Worm (Caenorhabditis elegans) whole organism, late embryonic: ENCODE data around the gene picd-1.

ENCODE experiments used
- K09A11.1 ChIP-seq: sonication (generic microtip); optimal IDR thresholded peaks from 2 replicates; lab custom pipeline; 2017; ENCODE audit warnings: antibody characterized with exemption, mild to moderate bottlenecking, missing genetic modification characterization, missing compliant biosample characterization; ENCODE audit not compliant: insufficient read depth
- ceh-2 ChIP-seq: sonication (generic microtip); optimal IDR thresholded peaks from 2 replicates; lab custom pipeline; 2016; ENCODE audit warnings: missing genotype, missing genetic modification characterization, missing compliant biosample characterization
- ceh-22 ChIP-seq: sonication (generic microtip); optimal IDR thresholded peaks from 2 replicates; lab custom pipeline; 2017; ENCODE audit warnings: missing biosample characterization, missing genetic modification characterization
- ceh-45 ChIP-seq: fragments of 200-800 bp; sonication (Bioruptor generic); IDR thresholded peaks from 2 replicates; pipeline ENCODE4 v1.3.6; 2022; ENCODE audit warnings: missing genetic modification reagents, missing genetic modification characterization, missing compliant biosample characterization
- ceh-6 ChIP-seq: fragments of 200-800 bp; sonication (Bioruptor generic); optimal IDR thresholded peaks from 2 replicates; lab custom pipeline; 2018; ENCODE audit warnings: mild to moderate bottlenecking, missing genetic modification characterization, missing compliant biosample characterization
- ceh-9 ChIP-seq: sonication (generic microtip); optimal IDR thresholded peaks from 2 replicates; lab custom pipeline; 2016; ENCODE audit warnings: mild to moderate bottlenecking, missing genetic modification characterization, inconsistent platforms, missing compliant biosample characterization
- che-1 ChIP-seq: sonication (generic microtip); optimal IDR thresholded peaks from 2 replicates; lab custom pipeline; 2016; ENCODE audit warnings: mild to moderate bottlenecking, missing genetic modification characterization, missing compliant biosample characterization
- dmd-4 ChIP-seq: sonication (generic microtip); optimal IDR thresholded peaks from 2 replicates; lab custom pipeline; 2016; ENCODE audit warnings: borderline replicate concordance, missing genetic modification characterization, missing compliant biosample characterization
- dve-1 ChIP-seq: sonication (generic microtip); optimal IDR thresholded peaks from 2 replicates; lab custom pipeline; 2017; ENCODE audit warnings: antibody characterized with exemption, mild to moderate bottlenecking, missing genetic modification characterization, missing compliant biosample characterization
- elt-2 ChIP-seq: sonication (generic microtip); optimal IDR thresholded peaks from 2 replicates; lab custom pipeline; 2016; ENCODE audit warnings: missing genetic modification reagents, missing genetic modification characterization, missing compliant biosample characterization
- fkh-6 ChIP-seq: sonication (generic microtip); optimal IDR thresholded peaks from 2 replicates; lab custom pipeline; 2016; ENCODE audit warnings: missing genetic modification characterization, missing compliant biosample characterization
- gmeb-2 ChIP-seq: sonication (generic microtip); optimal IDR thresholded peaks from 2 replicates; lab custom pipeline; 2016; ENCODE audit warnings: missing genetic modification characterization, inconsistent platforms, missing compliant biosample characterization
- hlh-13 ChIP-seq: fragments of 200-800 bp; sonication (Bioruptor generic); optimal IDR thresholded peaks from 2 replicates; lab custom pipeline; 2018; ENCODE audit warnings: mild to moderate bottlenecking, missing genetic modification characterization, missing compliant biosample characterization
- hlh-30 ChIP-seq: sonication (generic microtip); optimal IDR thresholded peaks from 2 replicates; lab custom pipeline; 2017; ENCODE audit warnings: antibody characterized with exemption, missing genetic modification characterization, missing compliant biosample characterization; ENCODE audit not compliant: insufficient read depth
- hlh-6 ChIP-seq: sonication (generic microtip); optimal IDR thresholded peaks from 2 replicates; lab custom pipeline; 2016; ENCODE audit warnings: missing genotype, missing genetic modification characterization, missing compliant biosample characterization
- lin-11 ChIP-seq: fragments of 200-800 bp; sonication (Bioruptor generic); optimal IDR thresholded peaks from 2 replicates; lab custom pipeline; 2018; ENCODE audit warnings: mild to moderate bottlenecking, missing genetic modification characterization, missing compliant biosample characterization
- madf-2 ChIP-seq: sonication (generic microtip); optimal IDR thresholded peaks from 2 replicates; lab custom pipeline; 2017; ENCODE audit warnings: missing genetic modification characterization, missing compliant biosample characterization
- mec-3 ChIP-seq: sonication (generic microtip); optimal IDR thresholded peaks from 2 replicates; lab custom pipeline; 2016; ENCODE audit warnings: borderline replicate concordance, missing genetic modification characterization, missing compliant biosample characterization
- nfya-1 ChIP-seq: sonication (generic microtip); optimal IDR thresholded peaks from 2 replicates; lab custom pipeline; 2017; ENCODE audit warnings: missing genetic modification characterization, mild to moderate bottlenecking, missing compliant biosample characterization, antibody characterized with exemption, moderate library complexity
- nhr-11 ChIP-seq: fragments of 150-350 bp; optimal IDR thresholded peaks from 2 replicates; lab custom pipeline; 2014; ENCODE audit warnings: missing biosample characterization, missing genetic modification characterization
- nhr-232 ChIP-seq: sonication (generic microtip); optimal IDR thresholded peaks from 2 replicates; lab custom pipeline; 2016; ENCODE audit warnings: missing genetic modification characterization, missing compliant biosample characterization
- odd-2 ChIP-seq: sonication (generic microtip); optimal IDR thresholded peaks from 2 replicates; lab custom pipeline; 2017; ENCODE audit warnings: antibody characterized with exemption, mild to moderate bottlenecking, missing genetic modification characterization, missing compliant biosample characterization
- pat-9 ChIP-seq: fragments of 200-800 bp; sonication (Bioruptor generic); optimal IDR thresholded peaks from 2 replicates; lab custom pipeline; 2018; ENCODE audit warnings: mild to moderate bottlenecking, missing genetic modification characterization, moderate library complexity, missing compliant biosample characterization
- pax-1 ChIP-seq: fragments of 150-350 bp; optimal IDR thresholded peaks from 2 replicates; lab custom pipeline; 2014; ENCODE audit warnings: missing biosample characterization, missing genetic modification characterization
- pros-1 ChIP-seq: fragments of 150-350 bp; optimal IDR thresholded peaks from 2 replicates; lab custom pipeline; 2014; ENCODE audit warnings: missing biosample characterization, missing genetic modification reagents, missing genetic modification characterization
- ref-2 ChIP-seq: sonication (generic microtip); optimal IDR thresholded peaks from 2 replicates; lab custom pipeline; 2016; ENCODE audit warnings: missing genetic modification characterization, missing compliant biosample characterization
- sdc-2 ChIP-seq: sonication (generic microtip); optimal IDR thresholded peaks from 2 replicates; lab custom pipeline; 2016; ENCODE audit warnings: missing genotype, missing genetic modification characterization, missing compliant biosample characterization
- sox-4 ChIP-seq: sonication (generic microtip); optimal IDR thresholded peaks from 2 replicates; lab custom pipeline; 2017; ENCODE audit warnings: mild to moderate bottlenecking, missing genetic modification characterization, inconsistent platforms, missing compliant biosample characterization
- syd-9 ChIP-seq: sonication (generic microtip); optimal IDR thresholded peaks from 2 replicates; lab custom pipeline; 2016; ENCODE audit warnings: mild to moderate bottlenecking, missing genetic modification characterization, moderate library complexity, missing compliant biosample characterization
- tbx-7 ChIP-seq: sonication (generic microtip); optimal IDR thresholded peaks from 2 replicates; lab custom pipeline; 2016; ENCODE audit warnings: missing genotype, missing genetic modification characterization, missing compliant biosample characterization
- unc-3 ChIP-seq, 2 experiments: fragments of 200-800 bp in 1 of 2; sonication (Bioruptor generic) in 1 of 2; sonication (generic microtip) in 1 of 2; conservative IDR thresholded peaks in 1 of 2; optimal IDR thresholded peaks in 1 of 2; 2 replicates each; pipeline versions ENCODE4 v1.3.6 to Lab custom; 2016 to 2022; ENCODE audit warnings: missing compliant biosample characterization in 2 of 2, missing genetic modification characterization in 2 of 2, missing genetic modification reagents in 1 of 2
- unc-42 ChIP-seq: sonication (generic microtip); optimal IDR thresholded peaks from 2 replicates; lab custom pipeline; 2016; ENCODE audit warnings: missing genotype, missing genetic modification characterization, missing compliant biosample characterization
- unc-55 ChIP-seq: sonication (generic microtip); optimal IDR thresholded peaks from 2 replicates; lab custom pipeline; 2017; ENCODE audit warnings: missing biosample characterization, missing genetic modification reagents, missing genetic modification characterization
- unc-86 ChIP-seq: sonication (generic microtip); optimal IDR thresholded peaks from 2 replicates; lab custom pipeline; 2016; ENCODE audit warnings: missing genetic modification characterization, missing compliant biosample characterization
- zip-5 ChIP-seq: sonication (generic microtip); optimal IDR thresholded peaks from 2 replicates; lab custom pipeline; 2016; ENCODE audit warnings: missing genetic modification characterization, missing compliant biosample characterization
- ztf-16 ChIP-seq: sonication (generic microtip); optimal IDR thresholded peaks from 2 replicates; lab custom pipeline; 2017; ENCODE audit warnings: missing genetic modification characterization, missing compliant biosample characterization

The picd-1 gene

ce11 chrV:104474-104873 lies at the start of gene picd-1:
picd-1 (plus strand) TSS chrV:104825.
- TF ChIP-seq lin-11 = no peak
- peak; percentile 17 for TF ChIP-seq dve-1
- TF ChIP-seq ztf-16 (tag; lab: Kevin White, UChicago) = peak; percentile 23
- TF ChIP-seq hlh-30 = no peak
- no peak for TF ChIP-seq unc-86 (tag; lab: Kevin White, UChicago)
- TF ChIP-seq unc-42 = peak; percentile 21
- TF ChIP-seq ref-2 = peak; percentile 3
- TF ChIP-seq nfya-1 (tag; lab: Kevin White, UChicago) = peak; percentile 66
- TF ChIP-seq zip-5 (tag; lab: Kevin White, UChicago) = peak; percentile 0
- TF ChIP-seq hlh-13 (GFP tag; lab: Kevin White, UChicago) = no peak
- no peak for TF ChIP-seq nhr-232 (tag; lab: Kevin White, UChicago)
- peak; percentile 9 for TF ChIP-seq unc-55 (GFP tag; lab: Kevin White, UChicago)
- no peak for TF ChIP-seq pax-1
- no peak for TF ChIP-seq ceh-2

DNA sequence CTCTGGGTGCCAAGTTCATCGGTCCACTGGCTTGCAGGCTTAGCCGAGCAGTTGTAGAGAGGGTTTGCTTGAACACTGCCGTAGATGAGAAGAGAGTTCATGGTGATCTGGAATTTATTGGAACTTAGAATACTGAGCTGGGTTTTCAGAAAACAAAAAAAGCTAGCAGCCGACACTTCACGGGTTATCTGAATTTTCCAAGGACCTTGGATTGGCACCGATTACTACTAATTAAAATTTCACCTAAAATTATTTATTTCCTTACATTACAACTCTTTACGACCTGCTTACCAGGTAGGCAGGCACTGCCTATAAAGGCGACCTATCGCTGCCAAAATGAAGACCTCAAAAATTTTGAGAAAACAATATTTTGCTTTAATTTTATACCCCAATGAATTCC lies 48.7 kb upstream of the picd-1 start, which contains the start of gene srt-52:
Gene srt-52, minus strand, starts transcription at position 101 of the 400 bp plus-strand sequence.
- TF ChIP-seq K09A11.1 (tag; lab: Kevin White, UChicago) = no peak
- no peak for TF ChIP-seq gmeb-2 (tag; lab: Kevin White, UChicago)
- TF ChIP-seq madf-2 (tag; lab: Kevin White, UChicago) = no peak
- no peak for TF ChIP-seq unc-42
- TF ChIP-seq ceh-2 = no peak
- TF ChIP-seq dmd-4 = no peak
- no peak for TF ChIP-seq ceh-6 (GFP tag; lab: Kevin White, UChicago)
- TF ChIP-seq hlh-6 = no peak
- no peak for TF ChIP-seq pros-1 (tag; lab: Kevin White, UChicago)
- no peak for TF ChIP-seq nhr-11 (tag; lab: Kevin White, UChicago)
- no peak for TF ChIP-seq pat-9 (tag; lab: Kevin White, UChicago)
- TF ChIP-seq che-1 (tag; lab: Kevin White, UChicago) = no peak
- no peak for TF ChIP-seq syd-9
- no peak for TF ChIP-seq tbx-7 (tag; lab: Kevin White, UChicago)
- no peak for TF ChIP-seq sox-4 (tag; lab: Kevin White, UChicago)
- TF ChIP-seq mec-3 = no peak
- TF ChIP-seq ceh-9 (tag; lab: Kevin White, UChicago) = no peak

DNA sequence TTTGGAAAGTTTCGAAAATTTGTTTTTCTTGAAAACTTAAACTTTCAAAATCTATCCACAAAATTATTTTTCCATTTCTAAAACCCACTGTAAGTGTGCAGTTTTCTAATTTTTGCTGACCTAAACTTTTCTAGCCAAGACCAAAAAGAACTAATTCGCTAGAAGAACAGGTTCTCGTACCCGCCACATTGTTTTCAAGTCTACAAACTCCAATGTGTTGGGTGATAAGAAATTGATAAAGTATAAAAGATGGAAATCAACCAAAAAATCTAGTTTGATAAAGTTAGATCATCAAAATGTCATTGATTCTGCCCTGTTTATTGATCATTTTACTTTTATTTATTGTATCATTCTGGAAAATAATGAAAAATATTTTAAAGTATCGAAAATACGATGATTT lies 45.7 kb upstream of the picd-1 start, which contains the start of gene cyp-29A3:
Gene cyp-29A3, plus strand, starts transcription at position 269 of the 400 bp plus-strand sequence.
- TF ChIP-seq hlh-30 (no peak), elt-2 (tag; lab: Kevin White, UChicago) (peak; percentile 17), sdc-2 (tag; lab: Kevin White, UChicago) (no peak), odd-2 (tag; lab: Kevin White, UChicago) (no peak)

- TF ChIP-seq unc-42 (no peak), fkh-6 (tag; lab: Kevin White, UChicago) (no peak), nhr-11 (tag; lab: Kevin White, UChicago) (no peak), sox-4 (tag; lab: Kevin White, UChicago) (no peak), ceh-9 (tag; lab: Kevin White, UChicago) (no peak), unc-3 (GFP tag; conservative IDR thresholded peaks at IDR 0.05; lab: Robert Waterston, UW) (no peak), unc-3 (tag; optimal IDR thresholded peaks at IDR 0.05; lab: Kevin White, UChicago) (no peak), ceh-22 (tag; lab: Kevin White, UChicago) (no peak), mec-3 (no peak), ceh-45 (GFP tag; lab: Robert Waterston, UW) (no peak), zip-5 (tag; lab: Kevin White, UChicago) (no peak)
Observed at ce11 chrV:63887-64286, 40.7 kb upstream of the picd-1 start.
